Worm (Caenorhabditis elegans) whole organism, L3 larva: Measurements from ENCODE around the gene dpy-26.

ENCODE experiments used
- ZK546.5 ChIP-seq: sonication (generic microtip); optimal IDR thresholded peaks from 2 replicates; lab custom pipeline; 2017; ENCODE audit warnings: missing biosample characterization, missing genetic modification characterization
- ama-1 ChIP-seq: fragments of 150-350 bp; optimal IDR thresholded peaks from 2 replicates; lab custom pipeline; 2018
- elt-2 ChIP-seq: sonication (generic microtip); optimal IDR thresholded peaks from 2 replicates; lab custom pipeline; 2016; ENCODE audit warnings: missing genetic modification reagents, mild to moderate bottlenecking, missing genetic modification characterization, missing compliant biosample characterization
- fkh-10 ChIP-seq: sonication (generic microtip); optimal IDR thresholded peaks from 2 replicates; lab custom pipeline; 2017; ENCODE audit warnings: missing biosample characterization, missing genetic modification reagents, missing genetic modification characterization
- nfya-1 ChIP-seq: sonication (generic microtip); optimal IDR thresholded peaks from 2 replicates; lab custom pipeline; 2017; ENCODE audit warnings: missing genetic modification characterization, mild to moderate bottlenecking, missing compliant biosample characterization, antibody characterized with exemption, moderate library complexity; ENCODE audit not compliant: insufficient read depth
- nhr-11 ChIP-seq: fragments of 150-350 bp; optimal IDR thresholded peaks from 2 replicates; lab custom pipeline; 2014; ENCODE audit warnings: missing biosample characterization, missing genetic modification characterization
- nhr-25 ChIP-seq: sonication (generic microtip); optimal IDR thresholded peaks from 2 replicates; lab custom pipeline; 2017; ENCODE audit warnings: missing biosample characterization, missing genetic modification characterization

- TF ChIP-seq nhr-25, result no peak
- no peak for TF ChIP-seq ZK546.5 (tag; lab: Kevin White, UChicago)
- no peak for TF ChIP-seq ama-1 (lab: Kevin White, UChicago)
- no peak for TF ChIP-seq nfya-1
- no peak for TF ChIP-seq nhr-11 (tag; lab: Kevin White, UChicago)
- TF ChIP-seq fkh-10 (GFP tag; lab: Kevin White, UChicago), result no peak
- no peak for TF ChIP-seq elt-2 (tag; lab: Kevin White, UChicago)
Observed at ce11 chrIV:12431755-12432154, 19.4 kb downstream of the dpy-26 start.
